Worm (Caenorhabditis elegans): ENCODE measurements around the gene Y38E10A.34.

DNA sequence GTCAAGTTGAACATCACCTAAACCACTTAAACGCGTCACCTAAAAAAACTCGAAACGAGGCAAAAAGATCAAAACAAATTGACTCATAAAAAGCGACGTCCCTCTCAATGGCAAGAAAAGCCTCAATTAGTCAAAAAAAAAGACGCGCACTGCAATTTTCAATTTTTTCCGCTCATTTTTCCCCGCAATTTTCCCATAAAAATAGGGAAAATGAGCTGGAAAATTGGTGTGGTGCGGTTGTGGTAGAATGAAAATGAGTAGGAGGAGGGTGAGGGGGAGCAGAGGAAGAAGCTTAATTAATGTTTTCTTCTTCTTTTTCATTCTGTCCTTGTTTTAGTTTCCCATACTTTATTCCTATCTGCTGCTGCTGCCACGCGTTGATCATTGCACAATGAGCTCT, 26.6 kb downstream of the Y38E10A.34 start:
- no peak for TF ChIP-seq unc-86 (tag; optimal IDR thresholded peaks at IDR 0.05)
- no peak for TF ChIP-seq mef-2 (tag; optimal IDR thresholded peaks at IDR 0.05)
- TF ChIP-seq lin-13 (GFP tag; optimal IDR thresholded peaks at IDR 0.05): no peak
- no peak for TF ChIP-seq lsy-2 (tag; optimal IDR thresholded peaks at IDR 0.05)
- no peak for TF ChIP-seq nhr-237 (tag; optimal IDR thresholded peaks at IDR 0.05)
- no peak for TF ChIP-seq unc-130 (tag; optimal IDR thresholded peaks at IDR 0.05)
- TF ChIP-seq efl-3 (GFP tag; optimal IDR thresholded peaks at IDR 0.05): no peak
- TF ChIP-seq dpl-1 (GFP tag; optimal IDR thresholded peaks at IDR 0.05): no peak
- no peak for TF ChIP-seq zag-1 (tag; optimal IDR thresholded peaks at IDR 0.05)
- no peak for TF ChIP-seq ama-1 (optimal IDR thresholded peaks at IDR 0.05)
- TF ChIP-seq mep-1 (tag; optimal IDR thresholded peaks at IDR 0.05): no peak

All from whole organism, L1 larva.